Worm (Caenorhabditis elegans): ENCODE results near the gene cyn-2.

The cyn-2 gene

ce11 chrIII:13732665-13733064 lies 40.2 kb downstream of the cyn-2 start:
- peak; percentile 49 for TF ChIP-seq pha-4 (tag; optimal IDR thresholded peaks at IDR 0.05)
- TF ChIP-seq drap-1 (GFP tag; optimal IDR thresholded peaks at IDR 0.05), result no peak

ce11 chrIII:13733833-13734232 lies 41.4 kb downstream of the cyn-2 start:
- TF ChIP-seq elt-1 (tag; optimal IDR thresholded peaks at IDR 0.05; ENCODE audit: borderline replicate concordance, insufficient read depth), result no peak
- no peak for TF ChIP-seq hlh-1 (tag; optimal IDR thresholded peaks at IDR 0.05)
- no peak for TF ChIP-seq M03D4.4 (tag; optimal IDR thresholded peaks at IDR 0.05)
- no peak for TF ChIP-seq nhr-12 (tag; optimal IDR thresholded peaks at IDR 0.05)
- TF ChIP-seq sem-2 (GFP tag; optimal IDR thresholded peaks at IDR 0.05), result no peak
- TF ChIP-seq blmp-1 (tag; optimal IDR thresholded peaks at IDR 0.05), result no peak
- no peak for TF ChIP-seq ham-2 (GFP tag; optimal IDR thresholded peaks at IDR 0.05)
- TF ChIP-seq ceh-43 (GFP tag; optimal IDR thresholded peaks at IDR 0.05), result no peak
- no peak for TF ChIP-seq nhr-2 (tag; optimal IDR thresholded peaks at IDR 0.05)
- TF ChIP-seq ztf-11 (tag; optimal IDR thresholded peaks at IDR 0.05), result no peak
- no peak for TF ChIP-seq zip-8 (tag; optimal IDR thresholded peaks at IDR 0.05)
- TF ChIP-seq flh-1 (GFP tag; optimal IDR thresholded peaks at IDR 0.05), result no peak
- no peak for TF ChIP-seq pha-4 (tag; optimal IDR thresholded peaks at IDR 0.05)

DNA sequence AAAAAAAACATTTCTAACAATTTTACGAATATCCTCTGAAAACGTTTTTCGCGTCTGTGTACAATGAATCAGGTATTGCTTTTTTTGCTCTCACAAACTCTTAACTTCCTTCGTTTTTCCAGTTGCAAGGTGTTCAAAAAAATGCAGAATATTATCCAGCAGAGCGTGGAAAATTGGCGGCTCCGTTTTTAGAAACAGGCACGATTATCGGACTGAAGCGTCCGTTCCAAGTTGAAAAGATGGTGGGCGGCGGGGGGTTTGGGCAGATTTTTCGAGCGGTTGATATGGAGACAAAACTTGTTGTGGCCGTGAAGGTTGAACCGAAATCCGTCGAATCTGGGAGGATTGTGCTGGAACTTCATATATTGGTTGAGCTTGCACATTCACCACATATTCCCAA lies 42.5 kb downstream of the cyn-2 start, which contains the start of gene W06F12.3:
Gene W06F12.3, plus strand, starts transcription at position 23 of the 400 bp plus-strand sequence.
- TF ChIP-seq unc-120 (tag; optimal IDR thresholded peaks at IDR 0.05; ENCODE audit: poor library complexity, severe bottlenecking) (no peak), bed-3 (GFP tag; optimal IDR thresholded peaks at IDR 0.05) (no peak), drap-1 (GFP tag; optimal IDR thresholded peaks at IDR 0.05) (no peak), ham-2 (GFP tag; optimal IDR thresholded peaks at IDR 0.05) (no peak), elt-3 (tag; optimal IDR thresholded peaks at IDR 0.05) (no peak), sem-2 (GFP tag; optimal IDR thresholded peaks at IDR 0.05) (no peak), zip-8 (tag; optimal IDR thresholded peaks at IDR 0.05) (no peak), unc-39 (tag; optimal IDR thresholded peaks at IDR 0.05) (no peak), cnd-1 (tag; optimal IDR thresholded peaks at IDR 0.05) (no peak), ztf-11 (tag; optimal IDR thresholded peaks at IDR 0.05) (no peak), ces-1 (GFP tag; optimal IDR thresholded peaks at IDR 0.05) (no peak), nhr-2 (tag; optimal IDR thresholded peaks at IDR 0.05) (no peak), nhr-237 (tag; optimal IDR thresholded peaks at IDR 0.05) (no peak), unc-62 (GFP tag; optimal IDR thresholded peaks at IDR 0.05) (no peak), lin-13 (tag; optimal IDR thresholded peaks at IDR 0.05) (no peak), blmp-1 (tag; optimal IDR thresholded peaks at IDR 0.05) (no peak), ceh-39 (tag; optimal IDR thresholded peaks at IDR 0.05) (no peak), nhr-28 (tag; optimal IDR thresholded peaks at IDR 0.05) (no peak), elt-1 (tag; optimal IDR thresholded peaks at IDR 0.05; ENCODE audit: borderline replicate concordance, insufficient read depth) (no peak), sptf-1 (tag; optimal IDR thresholded peaks at IDR 0.05) (no peak)

DNA sequence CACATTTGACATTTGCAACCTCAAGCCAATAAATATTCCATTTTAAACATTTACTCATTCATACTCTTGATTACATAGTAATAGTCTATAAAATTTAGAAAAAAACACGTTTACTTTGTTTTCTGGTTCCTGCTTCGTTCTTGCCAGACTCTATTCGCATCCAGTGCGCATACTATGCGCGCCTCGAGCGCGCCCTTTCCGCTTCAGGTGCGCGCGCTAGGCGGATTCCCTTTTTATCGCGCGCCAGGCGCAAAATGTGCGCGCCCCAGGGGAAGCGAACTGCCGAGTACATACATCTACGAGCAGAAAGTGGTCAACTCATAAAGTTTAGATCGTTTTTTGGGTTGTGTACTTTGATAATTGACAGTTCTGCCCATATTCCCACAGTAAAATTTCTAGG lies 48.9 kb downstream of the cyn-2 start:
- TF ChIP-seq cnd-1 (tag; optimal IDR thresholded peaks at IDR 0.05), result no peak
- TF ChIP-seq ces-1 (GFP tag; optimal IDR thresholded peaks at IDR 0.05), result no peak
- no peak for TF ChIP-seq nhr-76 (tag; optimal IDR thresholded peaks at IDR 0.05)
- no peak for TF ChIP-seq unc-120 (tag; optimal IDR thresholded peaks at IDR 0.05; ENCODE audit: poor library complexity, severe bottlenecking)
- TF ChIP-seq ceh-39 (tag; optimal IDR thresholded peaks at IDR 0.05), result no peak
- TF ChIP-seq tbx-8 (GFP tag; optimal IDR thresholded peaks at IDR 0.05), result no peak
- TF ChIP-seq elt-3 (tag; optimal IDR thresholded peaks at IDR 0.05), result no peak
- no peak for TF ChIP-seq lsy-2 (tag; optimal IDR thresholded peaks at IDR 0.05)
- TF ChIP-seq lin-13 (tag; optimal IDR thresholded peaks at IDR 0.05), result no peak
- TF ChIP-seq unc-39 (tag; optimal IDR thresholded peaks at IDR 0.05), result no peak
- no peak for TF ChIP-seq unc-62 (GFP tag; optimal IDR thresholded peaks at IDR 0.05)
- TF ChIP-seq hlh-1 (tag; optimal IDR thresholded peaks at IDR 0.05), result no peak
- no peak for TF ChIP-seq ceh-83 (GFP tag; optimal IDR thresholded peaks at IDR 0.05)

DNA sequence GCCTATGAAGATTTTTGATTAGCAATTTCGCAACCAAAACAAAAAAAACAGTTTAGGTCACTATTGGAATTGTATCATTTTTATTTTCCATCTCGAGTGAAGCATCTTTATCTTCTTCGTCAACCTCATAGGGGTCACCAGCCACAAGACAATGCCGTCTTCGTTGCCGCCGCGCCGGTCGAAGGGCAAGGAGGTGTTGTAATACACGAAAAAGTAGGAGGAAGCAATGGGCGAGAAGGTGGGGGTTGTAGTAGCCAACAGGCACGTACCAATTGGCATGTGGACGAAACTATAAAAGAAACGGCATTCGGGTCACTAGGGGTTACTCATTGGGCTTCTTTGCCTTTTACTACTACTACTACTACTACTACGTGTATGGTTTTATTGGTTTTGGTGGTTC lies 49.6 kb downstream of the cyn-2 start:
- TF ChIP-seq mep-1 (tag; optimal IDR thresholded peaks at IDR 0.05) (no peak), lsy-2 (tag; optimal IDR thresholded peaks at IDR 0.05) (no peak), lin-32 (GFP tag; optimal IDR thresholded peaks at IDR 0.05) (no peak), sem-2 (GFP tag; optimal IDR thresholded peaks at IDR 0.05) (no peak), snpc-4 (tag; optimal IDR thresholded peaks at IDR 0.05) (no peak), nhr-2 (tag; optimal IDR thresholded peaks at IDR 0.05) (no peak), hlh-1 (tag; optimal IDR thresholded peaks at IDR 0.05) (no peak), ztf-11 (tag; optimal IDR thresholded peaks at IDR 0.05) (no peak), ces-1 (GFP tag; optimal IDR thresholded peaks at IDR 0.05) (no peak), drap-1 (GFP tag; optimal IDR thresholded peaks at IDR 0.05) (no peak), bed-3 (GFP tag; optimal IDR thresholded peaks at IDR 0.05) (no peak), elt-3 (tag; optimal IDR thresholded peaks at IDR 0.05) (no peak), zip-8 (tag; optimal IDR thresholded peaks at IDR 0.05) (no peak), ceh-43 (GFP tag; optimal IDR thresholded peaks at IDR 0.05) (no peak), nhr-12 (tag; optimal IDR thresholded peaks at IDR 0.05) (no peak), mls-2 (tag; optimal IDR thresholded peaks at IDR 0.05) (no peak)
